Fruit fly (Drosophila melanogaster): ENCODE results near the gene Srp54k.
A peak's percentile ranks its signal among the peaks of the same experiment; 100 is the strongest.

Gene Srp54k

DNA sequence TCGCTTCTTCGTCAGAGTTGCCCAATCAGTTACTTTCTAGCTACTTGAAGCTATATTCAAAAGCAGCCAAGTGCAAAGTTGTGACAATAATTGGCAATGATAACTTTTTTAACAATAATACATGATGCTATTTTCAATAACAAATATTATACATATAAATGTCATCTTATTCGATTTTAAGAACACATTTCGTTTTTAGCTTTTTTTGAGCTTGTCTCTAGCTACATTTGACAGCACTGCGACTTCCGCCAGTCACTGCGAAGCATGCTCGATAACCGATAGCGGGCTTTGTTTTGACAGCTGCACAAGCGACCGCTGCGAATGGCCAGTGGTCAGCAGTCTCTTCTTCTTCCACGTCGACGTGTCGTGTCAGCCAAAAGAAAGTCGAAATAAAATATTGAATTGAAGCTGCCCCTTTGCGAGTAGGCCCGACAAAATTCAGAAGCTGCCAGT lies at the start of gene Srp54k, which contains the start of gene Gen (continued):
- no peak for TF ChIP-seq repo (GFP tag; optimal IDR thresholded peaks at IDR 0.05)
- TF ChIP-seq CG17912 (GFP tag; optimal IDR thresholded peaks at IDR 0.05), result peak; percentile 17
- no peak for TF ChIP-seq Blimp-1 (GFP tag; optimal IDR thresholded peaks at IDR 0.05)
- TF ChIP-seq CG32532 (GFP tag; IDR thresholded peaks at IDR 0.05), result peak; percentile 43
- TF ChIP-seq oc (tag; optimal IDR thresholded peaks at IDR 0.05), result no peak
- peak; percentile 3 for TF ChIP-seq CG18011 (GFP tag; optimal IDR thresholded peaks at IDR 0.05)
- no peak for TF ChIP-seq CG9797 (GFP tag; optimal IDR thresholded peaks at IDR 0.05)
- no peak for TF ChIP-seq twi (tag; optimal IDR thresholded peaks at IDR 0.05)
- no peak for TF ChIP-seq CG30403 (GFP tag; optimal IDR thresholded peaks at IDR 0.05)
- no peak for TF ChIP-seq Sox100B (GFP tag; optimal IDR thresholded peaks at IDR 0.05)
- peak; percentile 51 for TF ChIP-seq dm (GFP tag; optimal IDR thresholded peaks at IDR 0.05)
- no peak for TF ChIP-seq CG31365 (tag; optimal IDR thresholded peaks at IDR 0.05)
- no peak for TF ChIP-seq grn (GFP tag; optimal IDR thresholded peaks at IDR 0.05)
- TF ChIP-seq slou (GFP tag; optimal IDR thresholded peaks at IDR 0.05), result peak; percentile 8
- no peak for TF ChIP-seq crol (GFP tag; IDR thresholded peaks at IDR 0.05)
- TF ChIP-seq CG11093 (GFP tag; IDR thresholded peaks at IDR 0.05), result no peak
- TF ChIP-seq tna (GFP tag; IDR thresholded peaks at IDR 0.05; ENCODE audit: partially characterized antibody), result no peak
- TF ChIP-seq CG7963 (GFP tag; IDR thresholded peaks at IDR 0.05; ENCODE audit: partially characterized antibody), result no peak
- no peak for TF ChIP-seq Doc3 (GFP tag; IDR thresholded peaks at IDR 0.05; ENCODE audit: partially characterized antibody)
- no peak for TF ChIP-seq Vsx1 (GFP tag; optimal IDR thresholded peaks at IDR 0.05)
- peak; percentile 2 for TF ChIP-seq Ssrp (tag; optimal IDR thresholded peaks at IDR 0.05)
- TF ChIP-seq CG8359 (GFP tag; optimal IDR thresholded peaks at IDR 0.05; ENCODE audit: borderline replicate concordance), result no peak
- TF ChIP-seq kni (GFP tag; optimal IDR thresholded peaks at IDR 0.05), result no peak
- no peak for TF ChIP-seq CG7556 (GFP tag; optimal IDR thresholded peaks at IDR 0.05)
- TF ChIP-seq jing (GFP tag; optimal IDR thresholded peaks at IDR 0.05), result no peak
- peak; percentile 29 for TF ChIP-seq Meics (GFP tag; optimal IDR thresholded peaks at IDR 0.05)
- peak in 1 of 2 experiments; percentile 41 for TF ChIP-seq chif (GFP tag; optimal IDR thresholded peaks at IDR 0.05)
- no peak for TF ChIP-seq Fer2 (tag; optimal IDR thresholded peaks at IDR 0.05)
- TF ChIP-seq Side (GFP tag; optimal IDR thresholded peaks at IDR 0.05), result no peak
- no peak for TF ChIP-seq bigmax (GFP tag; optimal IDR thresholded peaks at IDR 0.05)
- no peak for TF ChIP-seq hth (optimal IDR thresholded peaks at IDR 0.05)
- no peak for TF ChIP-seq CG11696 (GFP tag; IDR thresholded peaks at IDR 0.05)
- no peak for TF ChIP-seq nerfin-1 (tag; optimal IDR thresholded peaks at IDR 0.05)
- no peak for TF ChIP-seq CG4730 (GFP tag; IDR thresholded peaks at IDR 0.05)
- no peak for TF ChIP-seq CG11085 (GFP tag; IDR thresholded peaks at IDR 0.05)
- TF ChIP-seq E2f1 (GFP tag; IDR thresholded peaks at IDR 0.05), result 0 out of 2 replicates have a peak, but pooled peaks have one; percentile 9
- TF ChIP-seq trh (GFP tag; optimal IDR thresholded peaks at IDR 0.05), result no peak
- TF ChIP-seq ase (GFP tag; IDR thresholded peaks at IDR 0.05), result 0 out of 3 replicates have a peak, but pooled peaks have one; percentile 9
- no peak for TF ChIP-seq CG16779 (GFP tag; IDR thresholded peaks at IDR 0.05)
- no peak for TF ChIP-seq ab (GFP tag; optimal IDR thresholded peaks at IDR 0.05)
- peak; percentile 48 for TF ChIP-seq bcd (GFP tag; optimal IDR thresholded peaks at IDR 0.05)
- no peak for TF ChIP-seq wor (GFP tag; IDR thresholded peaks at IDR 0.05)
- TF ChIP-seq so (GFP tag; IDR thresholded peaks at IDR 0.05), result no peak
- TF ChIP-seq sna (GFP tag; IDR thresholded peaks at IDR 0.05; ENCODE audit: partially characterized antibody), result no peak
- no peak for TF ChIP-seq CG2712 (tag; optimal IDR thresholded peaks at IDR 0.05)
- peak; percentile 7 for TF ChIP-seq Oli (tag; optimal IDR thresholded peaks at IDR 0.05)
- TF ChIP-seq gcm2 (GFP tag; optimal IDR thresholded peaks at IDR 0.05), result no peak
- TF ChIP-seq sob (GFP tag; IDR thresholded peaks at IDR 0.05), result peak; percentile 63
- no peak for TF ChIP-seq otp (GFP tag; IDR thresholded peaks at IDR 0.05)
- TF ChIP-seq sr (GFP tag; IDR thresholded peaks at IDR 0.05), result no peak
- no peak for TF ChIP-seq Hr39 (optimal IDR thresholded peaks at IDR 0.05)
- TF ChIP-seq CG8944 (GFP tag; optimal IDR thresholded peaks at IDR 0.05), result no peak

Measured in whole organism, embryonic.